Worm (Caenorhabditis elegans): ENCODE measurements around the gene T02B11.3.

DNA sequence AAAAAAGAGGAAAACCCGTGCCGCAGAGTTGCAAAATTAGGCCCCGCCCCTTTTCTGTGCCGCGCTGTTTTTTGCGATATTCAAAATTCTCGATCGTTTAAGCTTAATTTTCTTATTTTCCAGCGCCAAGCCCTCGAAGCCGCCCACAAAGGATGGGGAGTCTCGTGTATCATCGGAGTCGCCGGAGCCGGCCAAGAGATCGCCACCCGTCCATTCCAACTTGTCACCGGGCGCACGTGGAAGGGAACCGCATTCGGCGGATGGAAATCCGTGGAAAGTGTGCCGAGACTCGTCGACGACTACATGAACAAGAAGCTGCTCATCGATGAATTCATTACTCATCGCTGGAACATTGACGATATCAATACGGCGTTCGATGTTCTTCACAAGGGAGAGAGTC lies 49.1 kb upstream of the T02B11.3 start:
- TF ChIP-seq flh-1 (GFP tag; optimal IDR thresholded peaks at IDR 0.05) (no peak), snpc-4 (tag; optimal IDR thresholded peaks at IDR 0.05) (no peak), bed-3 (GFP tag; optimal IDR thresholded peaks at IDR 0.05) (no peak), unc-62 (GFP tag; optimal IDR thresholded peaks at IDR 0.05) (no peak), lin-32 (GFP tag; optimal IDR thresholded peaks at IDR 0.05) (no peak)
